Worm (Caenorhabditis elegans) whole organism, young adult: ENCODE measurements around the gene moma-1.

Experiments
- snpc-4 ChIP-seq, 5 experiments: fragments of 150-350 bp in 1 of 5; sonication (generic microtip) in 4 of 5; optimal IDR thresholded peaks; 2 replicates each; lab custom pipeline; 2014 to 2018; ENCODE audit warnings: missing genetic modification characterization in 5 of 5, missing biosample characterization in 3 of 5, antibody characterized with exemption in 2 of 5, mild to moderate bottlenecking in 2 of 5, missing compliant biosample characterization in 2 of 5, missing genotype in 2 of 5, moderate library complexity in 2 of 5, missing genetic modification reagents in 1 of 5
- unc-62 ChIP-seq: fragments of 150-350 bp; optimal IDR thresholded peaks from 2 replicates; lab custom pipeline; 2014; ENCODE audit warnings: missing biosample characterization, missing genetic modification reagents, missing genetic modification characterization
- ztf-22 ChIP-seq: fragments of 200-800 bp; sonication (Bioruptor generic); optimal IDR thresholded peaks from 2 replicates; lab custom pipeline; 2018; ENCODE audit warnings: mild to moderate bottlenecking, missing genetic modification characterization, moderate library complexity, missing compliant biosample characterization
- ztf-25 ChIP-seq: fragments of 200-800 bp; sonication (Bioruptor generic); IDR thresholded peaks from 2 replicates; pipeline ENCODE4 v1.3.6; 2022; ENCODE audit warnings: missing genetic modification reagents, missing genetic modification characterization, missing compliant biosample characterization

DNA sequence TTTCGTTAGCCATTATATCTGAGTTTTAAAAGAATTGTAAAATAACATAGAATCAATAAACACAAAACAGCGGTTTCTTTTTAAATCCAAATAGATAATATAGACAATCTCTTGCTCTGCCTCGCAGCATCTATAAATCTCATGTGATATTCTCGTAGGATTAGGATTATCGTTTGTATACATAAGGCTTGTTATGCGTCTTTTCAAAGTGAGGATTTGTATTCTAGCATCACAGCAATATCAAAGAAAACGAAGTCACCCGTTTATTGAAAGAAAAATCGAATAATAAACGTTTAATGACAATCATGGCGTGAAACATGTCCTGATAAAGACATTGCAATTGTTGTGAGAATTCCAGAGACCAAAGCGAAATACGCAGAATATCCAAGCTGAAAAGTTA, 20.2 kb upstream of the moma-1 start, which contains the start of the genes T24C4.3 and clc-20:
- TF ChIP-seq unc-62 (GFP tag; lab: Kevin White, UChicago) (no peak), ztf-22 (GFP tag; lab: Kevin White, UChicago) (no peak), ztf-25 (GFP tag; lab: Robert Waterston, UW) (no peak), snpc-4 (GFP tag; optimal IDR thresholded peaks at IDR 0.05; lab: Kevin White, UChicago) (no peak), snpc-4 (tag; optimal IDR thresholded peaks at IDR 0.05; lab: Kevin White, UChicago) (no peak)
